Worm (Caenorhabditis elegans): Measurements from ENCODE around the gene mrps-18.C.

mrps-18.C gene

DNA sequence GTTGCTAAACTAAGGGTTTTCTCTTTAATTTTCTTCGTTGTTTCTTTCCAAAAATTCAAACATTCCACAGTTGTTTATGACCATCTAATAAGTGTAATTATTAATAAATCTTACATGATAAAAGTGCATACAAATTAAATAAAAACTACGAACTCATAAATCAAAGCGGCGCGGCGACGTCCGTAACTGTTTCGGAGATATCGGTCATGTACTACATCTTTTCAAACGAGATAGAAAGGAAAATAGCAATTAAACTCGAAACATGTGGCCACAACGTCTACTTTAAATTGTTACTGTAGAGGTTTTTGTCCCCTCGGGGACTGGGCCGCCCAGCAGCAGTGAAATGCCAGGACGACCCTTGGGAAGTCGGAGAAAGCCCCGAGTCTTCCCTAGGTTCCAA lies 20.1 kb upstream of the mrps-18.C start:
- TF ChIP-seq unc-42 (tag; optimal IDR thresholded peaks at IDR 0.05) = no peak
- TF ChIP-seq unc-86 (tag; optimal IDR thresholded peaks at IDR 0.05) = no peak
- no peak for TF ChIP-seq ceh-30 (tag; optimal IDR thresholded peaks at IDR 0.05)
- no peak for TF ChIP-seq nfya-1 (tag; optimal IDR thresholded peaks at IDR 0.05)
- TF ChIP-seq hlh-13 (GFP tag; optimal IDR thresholded peaks at IDR 0.05) = no peak
- TF ChIP-seq T23F11.4 (GFP tag; optimal IDR thresholded peaks at IDR 0.05) = no peak
- no peak for TF ChIP-seq che-1 (tag; optimal IDR thresholded peaks at IDR 0.05)
- no peak for TF ChIP-seq ama-1 (optimal IDR thresholded peaks at IDR 0.05)
- no peak for TF ChIP-seq lin-11 (tag; optimal IDR thresholded peaks at IDR 0.05)
- no peak for TF ChIP-seq ceh-2 (tag; optimal IDR thresholded peaks at IDR 0.05)
- no peak for TF ChIP-seq sdc-2 (tag; optimal IDR thresholded peaks at IDR 0.05)
- TF ChIP-seq C38D4.7 (GFP tag; optimal IDR thresholded peaks at IDR 0.05) = no peak
- TF ChIP-seq sox-2 (GFP tag; IDR thresholded peaks at IDR 0.05) = no peak

DNA sequence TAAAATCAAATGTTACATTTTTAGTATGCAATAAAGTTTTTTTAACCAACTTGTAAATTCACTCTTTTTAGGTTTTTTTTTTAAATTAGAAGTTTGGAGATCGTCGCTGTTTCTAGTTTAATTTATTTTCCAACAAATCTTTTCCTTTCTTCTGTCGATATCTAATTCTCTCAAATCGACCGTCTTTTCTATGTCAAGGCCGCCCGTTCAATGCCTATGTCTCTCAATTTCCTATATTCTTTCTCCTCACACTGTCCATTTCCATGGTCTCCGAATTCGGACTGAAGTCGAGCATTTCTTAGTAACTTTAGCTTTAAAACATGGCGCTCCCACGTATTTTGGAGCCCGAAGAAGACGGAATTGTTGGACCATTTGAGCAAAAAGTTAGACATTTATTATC lies 19.4 kb upstream of the mrps-18.C start, which contains the start of the genes T14B4.5 and T14B4.20:
TSS of gene T14B4.5 (plus strand) at position 226 of the 400 bp plus-strand sequence.
TSS of gene T14B4.20 (plus strand) at position 264 of the 400 bp plus-strand sequence.
- TF ChIP-seq sox-2 (GFP tag; IDR thresholded peaks at IDR 0.05) (no peak), ceh-48 (tag; optimal IDR thresholded peaks at IDR 0.05) (no peak), nhr-11 (tag; optimal IDR thresholded peaks at IDR 0.05) (no peak), fkh-10 (GFP tag; optimal IDR thresholded peaks at IDR 0.05) (no peak), ceh-14 (tag; optimal IDR thresholded peaks at IDR 0.05) (no peak), ceh-34 (tag; optimal IDR thresholded peaks at IDR 0.05) (no peak), C08G9.2 (tag; optimal IDR thresholded peaks at IDR 0.05) (no peak), ceh-22 (tag; optimal IDR thresholded peaks at IDR 0.05) (no peak), madf-2 (tag; optimal IDR thresholded peaks at IDR 0.05) (no peak), tbx-7 (tag; optimal IDR thresholded peaks at IDR 0.05) (no peak)

DNA sequence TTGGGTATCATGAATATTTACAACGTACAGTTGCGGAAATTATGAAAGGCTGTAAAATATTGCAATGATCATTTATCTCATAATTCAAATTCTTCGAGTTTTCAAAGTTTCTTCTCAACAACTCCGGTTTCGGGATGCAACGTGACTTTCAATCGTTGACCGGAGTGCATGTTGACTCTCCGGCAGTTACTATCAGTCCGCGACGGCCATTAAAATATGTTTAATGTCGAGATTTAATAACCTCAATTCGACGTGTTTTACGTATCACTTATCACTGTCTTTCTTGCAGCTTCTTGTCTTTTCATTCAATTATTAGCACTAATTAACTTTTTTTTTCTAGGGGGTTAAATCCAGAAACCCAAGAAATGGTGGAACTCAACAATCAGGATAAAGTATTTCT lies 17.8 kb upstream of the mrps-18.C start, which contains the start of gene tsp-10:
TSS of gene tsp-10 (plus strand) at position 366 of the 400 bp plus-strand sequence.
- TF ChIP-seq dve-1 (tag; optimal IDR thresholded peaks at IDR 0.05) (no peak), sox-4 (tag; optimal IDR thresholded peaks at IDR 0.05) (no peak)

DNA sequence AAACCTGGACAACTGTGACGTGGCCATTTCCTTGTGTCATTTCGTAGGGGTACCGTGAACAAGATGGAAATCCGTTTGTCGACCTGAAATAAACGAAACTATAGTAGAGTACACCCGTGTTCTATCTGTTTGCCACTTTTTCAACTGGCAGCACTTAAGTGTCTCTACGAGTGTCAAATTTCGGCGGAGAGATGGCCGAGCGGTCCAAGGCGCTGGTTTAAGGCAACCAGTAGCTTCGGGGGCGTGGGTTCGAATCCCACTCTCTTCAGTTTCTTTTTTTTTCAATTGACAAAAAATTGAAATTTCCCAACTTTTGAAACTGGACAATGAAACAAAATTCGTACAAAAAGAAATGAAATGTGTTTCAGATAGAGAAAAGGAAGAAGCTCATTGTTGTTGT lies 14.4 kb upstream of the mrps-18.C start:
- peak; percentile 17 for TF ChIP-seq elt-2 (tag; optimal IDR thresholded peaks at IDR 0.05)
- TF ChIP-seq ceh-48 (tag; optimal IDR thresholded peaks at IDR 0.05) = peak; percentile 14
- peak; percentile 15 for TF ChIP-seq ceh-18 (tag; optimal IDR thresholded peaks at IDR 0.05)
- peak; percentile 13 for TF ChIP-seq ceh-6 (GFP tag; optimal IDR thresholded peaks at IDR 0.05)
- TF ChIP-seq ceh-19 (GFP tag; optimal IDR thresholded peaks at IDR 0.05) = peak; percentile 74
- no peak for TF ChIP-seq ceh-30 (tag; optimal IDR thresholded peaks at IDR 0.05)
- TF ChIP-seq hlh-15 (tag; optimal IDR thresholded peaks at IDR 0.05) = peak; percentile 51
- TF ChIP-seq ref-2 (tag; optimal IDR thresholded peaks at IDR 0.05) = peak; percentile 21
- TF ChIP-seq dmd-4 (tag; optimal IDR thresholded peaks at IDR 0.05; ENCODE audit: borderline replicate concordance) = peak; percentile 10
- peak; percentile 31 for TF ChIP-seq Y22D7AL.16 (tag; optimal IDR thresholded peaks at IDR 0.05)
- TF ChIP-seq gmeb-2 (tag; optimal IDR thresholded peaks at IDR 0.05) = peak; percentile 20
- TF ChIP-seq F13H6.1 (tag; optimal IDR thresholded peaks at IDR 0.05) = no peak
- TF ChIP-seq nhr-232 (tag; optimal IDR thresholded peaks at IDR 0.05) = no peak
- TF ChIP-seq fax-1 (tag; optimal IDR thresholded peaks at IDR 0.05) = peak; percentile 9
- peak; percentile 38 for TF ChIP-seq che-1 (tag; optimal IDR thresholded peaks at IDR 0.05)
- no peak for TF ChIP-seq ceh-24 (tag; optimal IDR thresholded peaks at IDR 0.05)
- peak; percentile 11 for TF ChIP-seq K09A11.1 (tag; optimal IDR thresholded peaks at IDR 0.05; ENCODE audit: insufficient read depth)
- peak; percentile 16 for TF ChIP-seq ztf-16 (tag; optimal IDR thresholded peaks at IDR 0.05)
- TF ChIP-seq hlh-13 (GFP tag; optimal IDR thresholded peaks at IDR 0.05) = no peak
- TF ChIP-seq rnt-1 (tag; optimal IDR thresholded peaks at IDR 0.05) = peak; percentile 28
- peak; percentile 96 for TF ChIP-seq ceh-34 (tag; optimal IDR thresholded peaks at IDR 0.05)
- TF ChIP-seq ceh-31 (tag; optimal IDR thresholded peaks at IDR 0.05) = peak; percentile 28
- TF ChIP-seq tbx-2 (tag; optimal IDR thresholded peaks at IDR 0.05) = peak; percentile 10
- peak; percentile 39 for TF ChIP-seq C38D4.7 (GFP tag; optimal IDR thresholded peaks at IDR 0.05)
- peak; percentile 14 for TF ChIP-seq lin-11 (tag; optimal IDR thresholded peaks at IDR 0.05)

Data from whole organism, late embryonic.